Fruit fly (Drosophila melanogaster) whole organism, prepupa: ENCODE results near the gene Reg-2.

Experiments
- CG10631 ChIP-seq: fragments of 200-800 bp; sonication (Bioruptor generic); optimal IDR thresholded peaks from 2 replicates; lab custom pipeline; 2016; ENCODE audit warnings: missing biosample characterization, missing genetic modification characterization
- CG10669 ChIP-seq: fragments of 200-800 bp; sonication (Bioruptor generic); optimal IDR thresholded peaks from 3 replicates; lab custom pipeline; 2018; ENCODE audit warnings: missing biosample characterization, mild to moderate bottlenecking, missing genetic modification characterization, moderate library complexity
- CG11294 ChIP-seq: fragments of 200-800 bp; sonication (Bioruptor generic); IDR thresholded peaks from 2 replicates; pipeline ENCODE4 v1.3.6; 2022; ENCODE audit warnings: missing biosample characterization, missing genetic modification characterization
- CG11762 ChIP-seq: fragments of 200-800 bp; sonication (Bioruptor generic); optimal IDR thresholded peaks from 3 replicates; lab custom pipeline; 2016; ENCODE audit warnings: missing biosample characterization, missing genetic modification characterization; ENCODE audit not compliant: insufficient read depth
- CG11902 ChIP-seq: fragments of 200-800 bp; sonication (Bioruptor generic); optimal IDR thresholded peaks from 3 replicates; lab custom pipeline; 2016; ENCODE audit warnings: missing biosample characterization, missing genetic modification characterization
- CG15336 ChIP-seq: fragments of 200-800 bp; sonication (Bioruptor generic); IDR thresholded peaks from 2 replicates; pipeline ENCODE4 v1.3.6; 2022; ENCODE audit warnings: missing biosample characterization, missing genetic modification characterization
- CG1621 ChIP-seq: fragments of 200-800 bp; sonication (Bioruptor generic); optimal IDR thresholded peaks from 3 replicates; lab custom pipeline; 2018; ENCODE audit warnings: missing biosample characterization, mild to moderate bottlenecking, missing genetic modification characterization
- CG16779 ChIP-seq: fragments of 200-800 bp; sonication (Bioruptor generic); optimal IDR thresholded peaks from 3 replicates; lab custom pipeline; 2017; ENCODE audit warnings: missing biosample characterization, mild to moderate bottlenecking, missing genetic modification characterization
- CG3032 ChIP-seq: fragments of 200-800 bp; optimal IDR thresholded peaks from 2 replicates; lab custom pipeline; 2019; ENCODE audit warnings: missing biosample characterization, mild to moderate bottlenecking, missing genetic modification characterization, moderate library complexity
- CG31627 ChIP-seq: fragments of 200-800 bp; sonication (Bioruptor generic); optimal IDR thresholded peaks from 3 replicates; lab custom pipeline; 2016; ENCODE audit warnings: missing biosample characterization, missing genetic modification characterization
- CG34406 ChIP-seq: fragments of 200-800 bp; sonication (Bioruptor generic); optimal IDR thresholded peaks from 3 replicates; lab custom pipeline; 2016; ENCODE audit warnings: missing biosample characterization, missing genetic modification characterization
- CG4318 ChIP-seq: fragments of 200-800 bp; sonication (Bioruptor generic); optimal IDR thresholded peaks from 3 replicates; lab custom pipeline; 2017; ENCODE audit warnings: missing biosample characterization, mild to moderate bottlenecking, missing genetic modification characterization
- CG6163 ChIP-seq: fragments of 200-800 bp; sonication (Bioruptor generic); IDR thresholded peaks from 3 replicates; pipeline ENCODE4 v1.3.6; 2022; ENCODE audit warnings: missing biosample characterization, missing genetic modification characterization
- CG6808 ChIP-seq: fragments of 200-800 bp; sonication (Bioruptor generic); optimal IDR thresholded peaks from 3 replicates; lab custom pipeline; 2017; ENCODE audit warnings: missing biosample characterization, missing genetic modification characterization, mild to moderate bottlenecking, moderate library complexity, missing genetic modification reagents
- CG6854 ChIP-seq: fragments of 200-800 bp; sonication (Bioruptor generic); optimal IDR thresholded peaks from 2 replicates; lab custom pipeline; 2017; ENCODE audit warnings: missing biosample characterization, mild to moderate bottlenecking, missing genetic modification characterization
- CG7368 ChIP-seq: fragments of 200-800 bp; sonication (Bioruptor generic); optimal IDR thresholded peaks from 3 replicates; lab custom pipeline; 2016; ENCODE audit warnings: missing biosample characterization, missing genetic modification characterization
- CG8119 ChIP-seq: fragments of 200-800 bp; sonication (Bioruptor generic); IDR thresholded peaks from 3 replicates; pipeline ENCODE4 v1.3.6; 2022; ENCODE audit warnings: missing biosample characterization, missing genetic modification characterization
- CG8632 ChIP-seq: fragments of 200-800 bp; sonication (Bioruptor generic); optimal IDR thresholded peaks from 3 replicates; lab custom pipeline; 2016; ENCODE audit warnings: missing biosample characterization, missing genetic modification characterization
- Eip75B ChIP-seq: fragments of 200-800 bp; sonication (Bioruptor generic); optimal IDR thresholded peaks from 3 replicates; lab custom pipeline; 2016; ENCODE audit warnings: missing biosample characterization, missing genetic modification characterization
- Eip78C ChIP-seq: fragments of 200-800 bp; sonication (Bioruptor generic); peaks from one replicate; lab custom pipeline; 2016; ENCODE audit warnings: missing biosample characterization, missing genetic modification characterization
- Ets21C ChIP-seq: fragments of 200-800 bp; sonication (Bioruptor generic); optimal IDR thresholded peaks from 3 replicates; lab custom pipeline; 2016; ENCODE audit warnings: missing biosample characterization, missing genetic modification characterization
- Hr38 ChIP-seq: sonication (Bioruptor generic); optimal IDR thresholded peaks from 2 replicates; lab custom pipeline; 2016; ENCODE audit warnings: missing biosample characterization, missing genetic modification characterization
- Hr39 ChIP-seq: fragments of 200-800 bp; sonication (Bioruptor generic); optimal IDR thresholded peaks from 2 replicates; lab custom pipeline; 2016; ENCODE audit warnings: missing biosample characterization, missing genetic modification characterization
- Hr4 ChIP-seq: fragments of 200-800 bp; sonication (Bioruptor generic); optimal IDR thresholded peaks from 3 replicates; lab custom pipeline; 2016; ENCODE audit warnings: missing biosample characterization, missing genetic modification characterization
- Lpt ChIP-seq: fragments of 200-800 bp; sonication (Bioruptor generic); optimal IDR thresholded peaks from 3 replicates; lab custom pipeline; 2016; ENCODE audit warnings: missing biosample characterization, missing genetic modification characterization
- Smox ChIP-seq: fragments of 200-800 bp; sonication (Bioruptor generic); optimal IDR thresholded peaks from 3 replicates; lab custom pipeline; 2016; ENCODE audit warnings: missing biosample characterization, missing genetic modification characterization
- cyc ChIP-seq: fragments of 200-800 bp; sonication (Bioruptor generic); optimal IDR thresholded peaks from 3 replicates; lab custom pipeline; 2016; ENCODE audit warnings: missing biosample characterization, missing genetic modification characterization
- dac ChIP-seq: fragments of 200-800 bp; sonication (Bioruptor generic); optimal IDR thresholded peaks from 2 replicates; lab custom pipeline; 2017; ENCODE audit warnings: missing biosample characterization, mild to moderate bottlenecking, missing genetic modification characterization
- eg ChIP-seq: fragments of 200-800 bp; sonication (Bioruptor generic); IDR thresholded peaks from 3 replicates; pipeline ENCODE4 v1.3.6; 2022; ENCODE audit warnings: missing biosample characterization, missing genetic modification characterization
- esn ChIP-seq: fragments of 200-800 bp; sonication (Bioruptor generic); optimal IDR thresholded peaks from 2 replicates; lab custom pipeline; 2016; ENCODE audit warnings: missing biosample characterization, mild to moderate bottlenecking, missing genetic modification characterization, moderate library complexity
- fd85E ChIP-seq: fragments of 200-800 bp; sonication (Bioruptor generic); optimal IDR thresholded peaks from 3 replicates; lab custom pipeline; 2016; ENCODE audit warnings: missing biosample characterization, missing genetic modification characterization
- net ChIP-seq: fragments of 200-800 bp; sonication (Bioruptor generic); optimal IDR thresholded peaks from 3 replicates; lab custom pipeline; 2016; ENCODE audit warnings: missing biosample characterization, missing genetic modification characterization
- pdm3 ChIP-seq: fragments of 200-800 bp; sonication (Bioruptor generic); optimal IDR thresholded peaks from 3 replicates; lab custom pipeline; 2016; ENCODE audit warnings: missing biosample characterization, missing genetic modification characterization
- salr ChIP-seq, 2 experiments: fragments of 200-800 bp; sonication (Bioruptor generic); optimal IDR thresholded peaks; 3 replicates each; lab custom pipeline; 2016 to 2018; ENCODE audit warnings: missing biosample characterization in 2 of 2, missing genetic modification characterization in 2 of 2, mild to moderate bottlenecking in 1 of 2
- ss ChIP-seq, 2 experiments: fragments of 200-800 bp; sonication (Bioruptor generic); optimal IDR thresholded peaks; 2 replicates in 1 of 2; 3 replicates in 1 of 2; lab custom pipeline; 2017 to 2018; ENCODE audit warnings: mild to moderate bottlenecking in 2 of 2, missing biosample characterization in 2 of 2, missing genetic modification characterization in 2 of 2, moderate library complexity in 1 of 2
- svp ChIP-seq: fragments of 200-800 bp; sonication (Bioruptor generic); peaks from one replicate; lab custom pipeline; 2016; ENCODE audit warnings: missing biosample characterization, missing genetic modification characterization
- topi ChIP-seq: fragments of 200-800 bp; sonication (Bioruptor generic); optimal IDR thresholded peaks from 3 replicates; lab custom pipeline; 2016; ENCODE audit warnings: missing biosample characterization, missing genetic modification characterization
- vri ChIP-seq: fragments of 200-800 bp; sonication (Bioruptor generic); optimal IDR thresholded peaks from 3 replicates; lab custom pipeline; 2016; ENCODE audit warnings: missing biosample characterization, mild to moderate bottlenecking, missing genetic modification characterization

Reg-2 gene

DNA sequence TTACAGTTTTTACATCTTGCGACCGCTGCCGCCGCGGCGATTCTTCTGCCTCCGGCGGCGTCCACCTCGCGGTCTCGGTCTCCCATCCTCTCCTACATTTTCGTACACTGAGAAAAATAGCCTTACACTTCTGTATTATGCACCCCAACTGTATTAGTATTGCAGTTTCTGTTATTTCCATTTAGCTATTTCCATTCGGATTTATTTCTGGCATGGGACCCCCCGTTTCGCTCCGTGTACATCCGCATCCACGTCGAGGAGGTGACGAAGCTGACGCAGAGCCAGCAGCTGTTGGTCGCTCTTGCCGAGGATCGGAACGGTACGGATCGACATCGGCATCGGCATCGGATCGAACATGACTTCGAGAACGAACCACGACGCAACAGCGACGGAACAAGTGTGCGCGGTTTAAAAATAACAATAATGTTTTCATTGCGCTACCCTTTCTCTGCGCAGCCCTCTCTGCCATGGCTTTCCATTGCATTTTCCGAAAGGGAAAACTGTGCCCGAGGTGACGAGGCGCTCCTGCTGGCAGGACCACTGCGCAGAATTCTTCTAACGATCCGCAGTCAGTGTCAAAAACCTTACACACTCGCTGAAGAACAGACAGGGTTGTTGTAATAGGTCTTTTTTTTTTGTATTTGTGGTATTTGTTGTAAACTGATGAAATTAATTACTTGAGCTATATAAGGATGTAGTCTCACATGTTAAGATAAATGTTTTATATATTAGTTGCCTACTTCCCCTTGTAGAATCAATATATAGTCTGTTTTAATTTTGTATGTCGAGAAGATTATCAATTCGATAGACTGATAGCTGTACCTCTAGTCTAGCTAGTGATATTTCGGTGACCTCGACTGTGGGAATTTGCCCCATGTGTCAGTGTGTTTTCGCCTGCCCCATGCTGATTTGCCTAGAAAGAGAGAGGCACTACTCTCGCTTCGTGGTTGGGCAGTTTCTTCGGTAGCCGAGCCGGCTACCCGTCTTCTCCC lies 16.8 kb downstream of the Reg-2 start (continued):
- TF ChIP-seq CG10669 (peak; percentile 88), CG11902 (peak; percentile 84), salr (GFP tag; optimal IDR thresholded peaks at IDR 0.05; lab: Kevin White, UChicago) (peak; percentile 66 to 87), CG34406 (GFP tag; lab: Kevin White, UChicago) (peak; percentile 80), Hr39 (GFP tag; lab: Kevin White, UChicago) (peak; percentile 77), topi (peak; percentile 76), Smox (GFP tag; lab: Kevin White, UChicago) (no peak), CG4318 (GFP tag; lab: Kevin White, UChicago) (peak; percentile 61), net (peak; percentile 91), svp (GFP tag; lab: Kevin White, UChicago) (no peak), CG8119 (GFP tag; lab: Robert Waterston, UW) (peak; percentile 79), Hr4 (GFP tag; lab: Kevin White, UChicago) (peak; percentile 90), CG6163 (peak; percentile 96), CG7368 (GFP tag; lab: Kevin White, UChicago) (peak; percentile 84), esn (peak; percentile 67), CG11762 (GFP tag; lab: Kevin White, UChicago) (peak; percentile 51), pdm3 (GFP tag; lab: Kevin White, UChicago) (peak; percentile 86), CG16779 (tag; lab: Kevin White, UChicago) (peak; percentile 80), CG31627 (GFP tag; lab: Kevin White, UChicago) (peak; percentile 71), Eip75B (GFP tag; lab: Kevin White, UChicago) (peak; percentile 89), CG1621 (peak; percentile 88), CG6854 (GFP tag; lab: Kevin White, UChicago) (peak; percentile 8), fd85E (GFP tag; lab: Kevin White, UChicago) (peak; percentile 26), ss (GFP tag; optimal IDR thresholded peaks at IDR 0.05; lab: Kevin White, UChicago) (peak; percentile 75 to 85), CG8632 (GFP tag; lab: Kevin White, UChicago) (peak; percentile 72), Hr38 (GFP tag; lab: Kevin White, UChicago) (peak; percentile 9), Lpt (peak; percentile 69), vri (GFP tag; lab: Kevin White, UChicago) (no peak), CG3032 (tag; lab: Kevin White, UChicago) (peak; percentile 80), CG15336 (GFP tag; lab: Robert Waterston, UW) (peak; percentile 88), cyc (GFP tag; lab: Kevin White, UChicago) (peak; percentile 79), dac (GFP tag; lab: Kevin White, UChicago) (peak; percentile 72), CG10631 (GFP tag; lab: Kevin White, UChicago) (peak; percentile 90)

dm6 chr3L:589174-589289 lies 17.3 kb downstream of the Reg-2 start, which contains the start of gene Kah:
Gene Kah, minus strand, starts transcription at chr3L:589274.
- no peak for TF ChIP-seq Eip75B (GFP tag; lab: Kevin White, UChicago)
- no peak for TF ChIP-seq CG11294 (GFP tag; lab: Robert Waterston, UW)
- TF ChIP-seq Ets21C (GFP tag; lab: Kevin White, UChicago), result no peak
- no peak for TF ChIP-seq CG16779 (tag; lab: Kevin White, UChicago)
- no peak for TF ChIP-seq CG6854 (GFP tag; lab: Kevin White, UChicago)
- no peak for TF ChIP-seq CG4318 (GFP tag; lab: Kevin White, UChicago)
- TF ChIP-seq eg, result no peak
- TF ChIP-seq CG6808, result no peak
- TF ChIP-seq Hr39 (GFP tag; lab: Kevin White, UChicago), result no peak
- TF ChIP-seq CG31627 (GFP tag; lab: Kevin White, UChicago), result no peak
- no peak for TF ChIP-seq pdm3 (GFP tag; lab: Kevin White, UChicago)
- no peak for TF ChIP-seq CG3032 (tag; lab: Kevin White, UChicago)
- TF ChIP-seq vri (GFP tag; lab: Kevin White, UChicago), result no peak
- no peak for TF ChIP-seq Eip78C (GFP tag; lab: Kevin White, UChicago)
- no peak for TF ChIP-seq cyc (GFP tag; lab: Kevin White, UChicago)
- no peak for TF ChIP-seq fd85E (GFP tag; lab: Kevin White, UChicago)
